Worm (Caenorhabditis elegans) whole organism, L4/young adult: ENCODE data around the gene F55F10.1.

Experiments
- W03F9.2 ChIP-seq: fragments of 150-350 bp; optimal IDR thresholded peaks from 2 replicates; lab custom pipeline; 2014; ENCODE audit warnings: missing biosample characterization, missing genetic modification characterization
- him-1 ChIP-seq: sonication (generic microtip); optimal IDR thresholded peaks from 2 replicates; lab custom pipeline; 2016; ENCODE audit warnings: missing genotype, missing genetic modification reagents, missing genetic modification characterization, missing compliant biosample characterization

ce11 chrIV:4338217-4338616 lies 22.4 kb upstream of the F55F10.1 start:
- no peak for TF ChIP-seq him-1 (tag; lab: Kevin White, UChicago)
- no peak for TF ChIP-seq W03F9.2 (tag; lab: Kevin White, UChicago)
